Fruit fly (Drosophila melanogaster): ENCODE data around the gene CG14913.

DNA sequence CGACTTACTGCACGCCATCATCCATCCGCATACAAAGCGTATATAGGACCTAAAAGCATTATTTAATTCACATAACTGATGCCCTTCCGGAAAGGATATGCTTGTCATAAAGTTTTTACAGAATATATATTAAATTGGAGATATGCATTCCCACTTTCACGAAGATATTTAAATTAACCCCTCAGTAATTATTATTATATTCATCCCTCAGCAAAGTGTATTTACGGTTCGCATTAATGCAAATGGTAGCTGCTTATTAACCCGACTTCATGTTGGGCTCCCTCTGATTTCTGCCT is 35.6 kb downstream of the CG14913 start:
- TF ChIP-seq kay (GFP tag; ENCODE audit: borderline replicate concordance) = no peak
- TF ChIP-seq CG11617 (GFP tag; optimal IDR thresholded peaks at IDR 0.05) = no peak
- TF ChIP-seq bab1 (GFP tag; optimal IDR thresholded peaks at IDR 0.05) = no peak
- TF ChIP-seq tj (GFP tag; optimal IDR thresholded peaks at IDR 0.05) = no peak
- TF ChIP-seq CG5204 (GFP tag; optimal IDR thresholded peaks at IDR 0.05) = no peak
- TF ChIP-seq CG1620 (GFP tag; optimal IDR thresholded peaks at IDR 0.05) = no peak
- no peak for TF ChIP-seq CG14711 (tag; optimal IDR thresholded peaks at IDR 0.05)
- no peak for TF ChIP-seq cic (GFP tag; optimal IDR thresholded peaks at IDR 0.05)

Measured in whole organism, adult.